Fruit fly (Drosophila melanogaster): ENCODE measurements around the gene GMF.

- TF ChIP-seq rib (GFP tag; IDR thresholded peaks at IDR 0.05) (peak; percentile 99), slou (GFP tag; optimal IDR thresholded peaks at IDR 0.05) (peak; percentile 97)
Measured at dm6 chr2L:16350742-16351568, 48.2 kb upstream of the GMF start.

Data from whole organism, embryonic.